Worm (Caenorhabditis elegans) whole organism, L2 larva: ENCODE measurements around the gene C47D12.2.

Experiments used
- ama-1 ChIP-seq: fragments of 150-350 bp; optimal IDR thresholded peaks from 2 replicates; lab custom pipeline; 2018; ENCODE audit warnings: inconsistent platforms
- ceh-16 ChIP-seq: fragments of 150-350 bp; optimal IDR thresholded peaks from 2 replicates; lab custom pipeline; 2014; ENCODE audit warnings: missing biosample characterization, missing genetic modification characterization
- elt-3 ChIP-seq: sonication (generic microtip); optimal IDR thresholded peaks from 2 replicates; lab custom pipeline; 2017; ENCODE audit warnings: missing biosample characterization, missing genetic modification characterization
- mab-5 ChIP-seq: fragments of 150-350 bp; optimal IDR thresholded peaks from 2 replicates; lab custom pipeline; 2014; ENCODE audit warnings: missing biosample characterization, missing genetic modification characterization
- nhr-11 ChIP-seq: fragments of 150-350 bp; optimal IDR thresholded peaks from 2 replicates; lab custom pipeline; 2014; ENCODE audit warnings: missing biosample characterization, missing genetic modification characterization
- nhr-237 ChIP-seq: fragments of 150-350 bp; optimal IDR thresholded peaks from 2 replicates; lab custom pipeline; 2014; ENCODE audit warnings: missing biosample characterization, missing genetic modification characterization

ce11 chrII:11694432-11694831, 18.3 kb downstream of the C47D12.2 start:
- TF ChIP-seq ceh-16 = no peak
- no peak for TF ChIP-seq nhr-237 (tag; lab: Kevin White, UChicago)
- TF ChIP-seq elt-3 = no peak
- no peak for TF ChIP-seq ama-1 (lab: Kevin White, UChicago)
- TF ChIP-seq nhr-11 (tag; lab: Kevin White, UChicago) = no peak
- TF ChIP-seq mab-5 (tag; lab: Kevin White, UChicago) = no peak
